Worm (Caenorhabditis elegans) whole organism, mixed stage, embryonic: Measurements from ENCODE around the gene K11H3.8.

Experiments used
- ham-2 ChIP-seq: fragments of 200-800 bp; sonication (Bioruptor generic); optimal IDR thresholded peaks from 2 replicates; lab custom pipeline; 2018; ENCODE audit warnings: mild to moderate bottlenecking, missing genetic modification characterization, missing compliant biosample characterization
- hlh-1 ChIP-seq: fragments of 150-350 bp; optimal IDR thresholded peaks from 2 replicates; lab custom pipeline; 2014; ENCODE audit warnings: missing biosample characterization, missing genetic modification reagents, missing genetic modification characterization
- lin-32 ChIP-seq: fragments of 200-800 bp; sonication (Bioruptor generic); optimal IDR thresholded peaks from 2 replicates; lab custom pipeline; 2018; ENCODE audit warnings: mild to moderate bottlenecking, missing genetic modification characterization, missing compliant biosample characterization
- nhr-28 ChIP-seq: fragments of 150-350 bp; optimal IDR thresholded peaks from 2 replicates; lab custom pipeline; 2014; ENCODE audit warnings: missing biosample characterization, missing genetic modification characterization
- snpc-4 ChIP-seq: fragments of 150-350 bp; optimal IDR thresholded peaks from 2 replicates; lab custom pipeline; 2014; ENCODE audit warnings: missing biosample characterization, missing genetic modification characterization
- unc-39 ChIP-seq: fragments of 150-350 bp; optimal IDR thresholded peaks from 2 replicates; lab custom pipeline; 2014; ENCODE audit warnings: missing biosample characterization, missing genetic modification characterization
- unc-62 ChIP-seq: fragments of 150-350 bp; optimal IDR thresholded peaks from 2 replicates; lab custom pipeline; 2014; ENCODE audit warnings: missing biosample characterization, missing genetic modification reagents, missing genetic modification characterization

DNA sequence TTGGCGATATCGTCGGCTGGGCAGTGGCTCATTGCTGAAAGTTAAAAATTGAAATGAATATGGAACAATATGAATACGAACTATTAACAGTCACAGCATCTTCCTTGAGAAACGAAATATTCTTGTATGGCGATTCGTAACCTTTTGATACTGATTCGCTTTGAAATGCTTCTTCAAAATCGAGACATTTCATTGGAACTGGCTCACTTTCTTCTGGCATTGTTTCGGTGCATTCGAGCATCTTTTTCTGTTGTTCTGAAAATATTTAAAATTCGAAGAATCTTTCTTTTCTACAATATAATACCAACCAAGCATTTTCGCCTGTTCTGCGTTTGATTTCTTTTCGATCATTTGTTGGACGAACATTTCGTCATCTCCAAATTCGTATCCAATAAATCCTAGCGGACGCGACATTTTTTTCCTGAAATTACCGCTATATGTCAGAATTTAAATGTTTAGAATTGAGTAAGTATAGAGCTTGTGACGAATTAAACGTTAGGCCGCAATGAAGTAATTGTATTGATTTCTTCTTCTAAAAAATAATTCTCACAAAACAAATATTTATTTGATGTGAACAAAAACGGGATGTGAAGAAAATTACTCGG, 10.6 kb upstream of the K11H3.8 start, which contains the start of gene lin-52:
- TF ChIP-seq lin-32 (GFP tag; lab: Kevin White, UChicago) (no peak), unc-62 (GFP tag; lab: Kevin White, UChicago) (no peak), hlh-1 (tag; lab: Kevin White, UChicago) (no peak), unc-39 (no peak), snpc-4 (tag; lab: Kevin White, UChicago) (no peak), nhr-28 (tag; lab: Kevin White, UChicago) (no peak), ham-2 (no peak)
